Worm (Caenorhabditis elegans): ENCODE measurements around the gene Y11D7A.9.

DNA sequence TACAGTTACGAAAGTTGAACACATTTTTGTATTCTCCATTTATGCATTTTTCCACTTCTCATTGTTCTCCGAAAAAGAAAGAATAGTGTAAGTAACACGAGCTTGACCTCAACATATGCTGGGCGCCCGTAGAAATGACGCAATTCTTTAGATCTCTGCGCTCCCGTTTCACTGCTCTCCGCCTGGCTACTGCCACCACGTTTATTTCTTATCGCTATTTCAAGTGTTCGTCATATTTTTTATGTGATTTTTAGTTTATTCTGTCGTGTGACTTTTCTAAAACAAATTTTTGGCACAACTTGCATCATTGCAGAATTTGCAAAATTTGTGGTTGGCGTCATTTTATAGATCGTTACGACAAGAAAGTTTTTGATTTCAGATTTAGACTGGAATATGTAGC, 39.0 kb downstream of the Y11D7A.9 start:
- no peak for TF ChIP-seq cog-1 (tag; optimal IDR thresholded peaks at IDR 0.05)
- no peak for TF ChIP-seq tab-1 (GFP tag; IDR thresholded peaks at IDR 0.05)
